Fruit fly (Drosophila melanogaster) Kc167 (cell line): ENCODE measurements around the gene ND-15.

Experiments
- Myc ChIP-seq: fragments of >200 bp; optimal IDR thresholded peaks from 2 replicates; lab custom pipeline; 2017; ENCODE audit warnings: missing external identifiers
- Sin3A ChIP-seq: fragments of >200 bp; optimal IDR thresholded peaks from 2 replicates; lab custom pipeline; 2018; ENCODE audit warnings: missing external identifiers
- h ChIP-seq: fragments of >200 bp; optimal IDR thresholded peaks from 3 replicates; lab custom pipeline; 2018; ENCODE audit warnings: missing external identifiers
- insv ChIP-seq: fragments of >200 bp; optimal IDR thresholded peaks from 3 replicates; lab custom pipeline; 2018; ENCODE audit warnings: missing external identifiers
- psq ChIP-seq: fragments of >200 bp; optimal IDR thresholded peaks from 2 replicates; lab custom pipeline; 2017; ENCODE audit warnings: missing external identifiers
- ttk ChIP-seq: sonication (Bioruptor generic); optimal IDR thresholded peaks from 2 replicates; lab custom pipeline; 2017; ENCODE audit warnings: missing external identifiers

Gene ND-15

DNA sequence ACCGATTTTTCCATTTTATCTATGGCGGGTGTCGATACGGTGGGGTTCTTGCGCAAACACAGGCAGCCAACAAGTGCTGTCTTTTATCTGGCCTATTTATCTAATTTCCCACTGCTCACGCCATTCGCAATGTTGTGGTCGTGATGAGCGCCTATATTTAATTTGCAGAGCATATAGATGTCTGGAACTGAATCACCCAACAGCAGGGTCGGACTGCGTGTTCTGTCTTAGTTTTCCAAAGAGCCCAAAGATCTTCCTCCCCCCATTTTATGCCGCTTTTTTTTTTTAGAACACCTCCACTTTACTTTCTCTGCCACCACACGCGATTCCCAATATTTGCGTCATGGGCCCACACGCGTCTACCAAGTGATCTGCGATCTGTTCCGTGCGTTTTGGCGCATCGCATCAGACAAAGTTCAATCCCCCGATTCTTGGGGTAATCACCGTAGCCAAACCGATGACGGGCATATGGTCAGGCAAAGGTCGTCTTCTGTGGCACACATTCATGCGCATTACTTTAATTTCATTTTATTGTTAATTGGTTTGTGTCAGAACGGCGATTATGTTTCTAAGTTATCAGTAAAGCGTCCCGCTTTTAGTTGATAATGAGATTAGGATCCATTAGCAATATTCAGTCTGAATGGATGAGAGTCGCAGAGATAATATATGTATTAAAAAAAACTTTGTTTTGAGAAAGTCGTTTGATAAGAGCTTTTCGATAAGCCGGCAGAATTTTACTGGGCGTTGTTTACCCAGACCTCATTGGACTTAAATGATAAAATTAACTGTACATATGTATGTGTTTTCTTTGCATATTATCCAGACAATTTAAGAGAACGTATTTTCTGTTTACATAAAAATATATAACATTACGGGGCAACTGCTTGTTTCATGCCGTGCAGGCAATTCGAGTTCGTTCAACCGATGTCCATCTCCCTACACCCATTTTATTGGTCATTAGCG is 22.5 kb downstream of the ND-15 start:
- TF ChIP-seq h (lab: Kevin White, UChicago) (no peak), Sin3A (no peak), insv (lab: Kevin White, UChicago) (no peak), Myc (lab: Kevin White, UChicago) (no peak), ttk (lab: Kevin White, UChicago) (no peak), psq (lab: Kevin White, UChicago) (no peak)

DNA sequence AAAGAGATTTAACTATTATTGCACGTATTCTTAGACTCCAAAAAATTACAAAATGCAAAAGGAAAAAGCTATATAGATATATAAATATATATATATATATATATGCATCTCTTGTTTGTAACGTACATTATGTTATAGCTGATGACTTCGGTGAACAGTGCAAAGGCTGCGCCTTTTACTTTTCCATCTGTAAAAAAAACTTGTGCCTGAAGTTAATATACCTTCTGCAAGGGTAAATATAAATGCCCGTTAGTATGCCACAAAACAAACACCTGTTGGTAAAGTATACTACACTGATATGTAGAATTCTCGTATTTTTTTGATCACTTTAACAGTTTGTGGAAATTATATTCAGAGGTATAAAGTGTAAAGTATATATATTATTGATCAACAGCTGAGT is 23.5 kb downstream of the ND-15 start:
- TF ChIP-seq psq (lab: Kevin White, UChicago), result no peak
- TF ChIP-seq Myc (lab: Kevin White, UChicago), result no peak
- no peak for TF ChIP-seq insv (lab: Kevin White, UChicago)
- TF ChIP-seq ttk (lab: Kevin White, UChicago), result no peak
- TF ChIP-seq Sin3A, result no peak
- no peak for TF ChIP-seq h (lab: Kevin White, UChicago)

DNA sequence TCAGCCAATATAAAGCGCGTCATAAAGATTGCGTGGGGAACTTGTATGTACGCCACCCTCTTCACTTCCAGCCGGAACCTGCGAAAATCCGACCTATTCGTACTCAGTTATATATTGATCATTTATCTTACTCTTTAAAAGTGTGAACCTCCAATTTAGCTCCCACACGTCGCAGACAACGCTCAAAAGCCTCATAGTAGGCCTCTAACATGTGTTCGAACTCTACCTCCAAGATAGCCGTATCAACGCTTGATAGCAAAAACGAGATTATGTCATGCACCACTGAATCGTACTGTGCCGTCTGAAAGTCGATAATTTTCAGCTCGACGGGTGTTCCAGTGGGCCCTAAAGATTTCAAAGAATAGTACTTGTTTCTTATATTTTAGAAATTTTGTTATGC is 25.1 kb downstream of the ND-15 start:
- TF ChIP-seq insv (lab: Kevin White, UChicago), result no peak
- no peak for TF ChIP-seq Myc (lab: Kevin White, UChicago)
- TF ChIP-seq h (lab: Kevin White, UChicago), result no peak
- no peak for TF ChIP-seq Sin3A

DNA sequence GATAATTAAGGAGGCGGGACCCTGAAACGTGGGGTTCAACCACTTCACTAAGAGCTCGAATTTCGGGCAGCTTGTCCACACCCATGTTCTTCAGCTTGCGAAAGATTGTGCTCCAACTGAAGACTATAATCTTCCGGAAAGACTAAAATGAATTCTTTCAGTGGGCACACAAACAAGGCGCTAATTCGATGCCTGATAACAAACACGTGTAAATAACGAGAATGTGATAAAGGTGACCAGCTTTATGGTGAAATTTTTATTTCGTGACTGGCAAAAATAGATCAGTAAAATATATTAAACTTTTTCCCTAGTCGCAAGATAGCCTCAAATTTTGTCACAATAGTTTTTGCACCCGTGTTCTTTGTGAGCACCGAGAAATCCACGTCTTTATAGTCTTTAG is 26.3 kb downstream of the ND-15 start, which contains the start of the genes CG31975 and ovm:
Gene CG31975 (minus strand): TSS at position 144 of the 400 bp plus-strand sequence.
Gene ovm (minus strand): TSS at position 144 of the 400 bp plus-strand sequence.
- TF ChIP-seq Myc (lab: Kevin White, UChicago), result no peak
- no peak for TF ChIP-seq psq (lab: Kevin White, UChicago)
- TF ChIP-seq Sin3A, result no peak
- TF ChIP-seq insv (lab: Kevin White, UChicago), result no peak
- no peak for TF ChIP-seq h (lab: Kevin White, UChicago)
- TF ChIP-seq ttk (lab: Kevin White, UChicago), result no peak

DNA sequence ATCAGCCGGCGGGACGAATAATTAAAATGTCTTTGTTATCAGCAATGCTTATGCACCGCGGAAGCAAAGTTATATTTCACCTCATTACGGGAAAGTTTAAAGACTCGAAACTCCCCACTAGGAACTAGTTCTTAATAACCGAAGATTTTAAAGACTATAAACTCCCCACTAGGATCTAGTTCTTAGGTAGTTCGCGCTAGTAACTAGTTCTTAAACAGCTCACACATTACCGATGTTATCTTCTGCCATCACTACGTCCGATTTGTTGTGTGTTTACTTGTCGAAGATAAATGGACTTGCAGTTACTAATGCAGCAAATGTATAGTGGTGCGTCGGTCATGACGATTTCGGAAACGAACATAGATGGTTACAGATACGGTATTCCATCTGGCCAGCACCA is 28.6 kb downstream of the ND-15 start, which contains the start of the genes CG31974 and CG11454:
Gene CG31974 (minus strand): TSS at position 4 of the 400 bp plus-strand sequence.
Gene CG11454 (plus strand): TSS at position 236 of the 400 bp plus-strand sequence.
- TF ChIP-seq h (lab: Kevin White, UChicago) (no peak), insv (lab: Kevin White, UChicago) (no peak), psq (lab: Kevin White, UChicago) (no peak), Myc (lab: Kevin White, UChicago) (no peak), ttk (lab: Kevin White, UChicago) (no peak), Sin3A (no peak)

DNA sequence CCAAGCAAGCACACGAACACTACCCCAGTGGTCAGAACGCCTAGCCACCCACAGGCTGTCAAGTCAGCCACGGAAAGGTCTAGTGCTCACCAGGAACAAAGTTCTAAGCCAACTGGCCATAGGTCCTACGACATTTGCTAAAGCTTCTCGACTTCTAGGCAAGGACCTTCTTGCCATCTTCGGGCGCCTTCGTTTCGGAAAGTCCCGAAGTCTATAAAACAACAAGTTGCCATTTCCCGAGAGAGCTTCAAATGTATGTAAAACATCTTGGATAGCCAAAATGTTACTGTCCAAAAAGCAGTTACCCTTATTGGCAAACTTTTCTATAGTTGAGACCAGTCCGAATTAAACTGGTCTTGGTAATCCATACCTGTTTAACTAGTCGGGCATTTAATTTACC is 32.0 kb downstream of the ND-15 start:
- no peak for TF ChIP-seq insv (lab: Kevin White, UChicago)
- TF ChIP-seq psq (lab: Kevin White, UChicago), result no peak
- TF ChIP-seq h (lab: Kevin White, UChicago), result no peak
- TF ChIP-seq Sin3A, result no peak
- TF ChIP-seq ttk (lab: Kevin White, UChicago), result no peak
- no peak for TF ChIP-seq Myc (lab: Kevin White, UChicago)

DNA sequence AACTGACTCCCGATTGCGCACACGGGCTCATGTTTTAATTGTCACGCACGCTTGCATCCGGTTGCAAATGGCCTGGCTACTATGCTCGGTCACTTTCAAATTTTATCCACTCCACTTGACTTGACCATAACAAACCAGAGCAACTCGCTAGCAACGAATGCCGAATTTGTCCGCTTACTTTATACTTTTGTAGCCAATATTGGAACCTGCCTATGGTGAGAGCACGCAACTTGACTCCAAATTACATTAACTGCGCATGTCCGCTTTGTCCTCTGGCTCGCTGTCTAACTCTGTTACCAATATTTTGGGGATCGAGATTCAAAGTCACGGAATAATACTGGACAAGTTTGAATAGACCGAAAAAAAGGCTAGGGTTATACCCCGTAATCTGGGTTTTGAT is 38.6 kb downstream of the ND-15 start, which contains the start of gene CG42399:
Gene CG42399 (minus strand): TSS at position 159 of the 400 bp plus-strand sequence.
- no peak for TF ChIP-seq Myc (lab: Kevin White, UChicago)
- no peak for TF ChIP-seq ttk (lab: Kevin White, UChicago)
- TF ChIP-seq Sin3A, result no peak
- no peak for TF ChIP-seq insv (lab: Kevin White, UChicago)
- no peak for TF ChIP-seq h (lab: Kevin White, UChicago)
- no peak for TF ChIP-seq psq (lab: Kevin White, UChicago)

DNA sequence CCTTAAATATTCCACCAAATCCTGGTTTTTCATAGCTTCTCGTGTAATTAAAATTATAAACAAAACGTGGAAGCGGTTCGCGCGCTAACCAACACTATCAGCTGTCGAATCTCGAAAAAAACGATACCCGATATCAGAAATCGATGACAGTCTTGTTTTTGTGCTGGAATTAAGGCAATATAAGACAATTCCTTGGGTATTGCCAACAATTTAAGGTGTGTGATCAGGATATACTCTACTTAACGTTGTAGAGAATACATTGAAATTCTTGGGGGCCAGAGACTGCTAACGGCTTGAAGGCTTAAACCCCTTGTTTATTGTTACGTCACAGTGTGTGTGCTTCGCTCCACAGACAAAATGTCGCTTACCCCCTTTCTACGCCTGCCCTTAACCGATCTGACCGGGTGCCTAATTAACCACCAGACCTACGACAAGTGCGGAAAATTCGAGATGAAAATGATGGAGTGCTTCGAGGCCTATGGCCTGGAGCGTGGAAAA is 40.7 kb downstream of the ND-15 start, which contains the start of gene Pus10:
Gene Pus10 (minus strand): TSS at position 91 of the 498 bp plus-strand sequence.
- TF ChIP-seq h (lab: Kevin White, UChicago) (no peak), Myc (lab: Kevin White, UChicago) (no peak), insv (lab: Kevin White, UChicago) (no peak), Sin3A (no peak), psq (lab: Kevin White, UChicago) (no peak), ttk (lab: Kevin White, UChicago) (no peak)

DNA sequence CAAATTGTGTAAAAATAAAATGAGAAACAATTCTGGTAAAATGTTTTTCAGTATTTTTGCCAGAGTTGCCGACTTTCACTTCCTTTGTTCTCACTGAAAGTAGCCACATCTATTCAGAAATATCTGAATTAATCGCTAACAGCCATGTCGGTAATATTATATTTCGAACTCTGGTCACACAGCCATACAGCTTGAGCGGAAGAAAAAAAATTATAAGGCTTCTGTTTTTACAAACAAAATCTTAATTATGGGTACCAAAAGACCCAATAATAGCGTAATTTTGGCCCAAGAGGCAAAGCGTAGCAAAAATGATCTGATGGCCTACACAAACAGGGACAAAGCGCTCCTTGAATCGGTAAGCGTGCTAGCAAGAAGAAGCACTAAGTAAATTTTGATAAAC is 41.5 kb downstream of the ND-15 start, which contains the start of gene CG3436:
Gene CG3436 (plus strand): TSS at position 36 of the 400 bp plus-strand sequence.
- TF ChIP-seq Myc (lab: Kevin White, UChicago) (no peak), ttk (lab: Kevin White, UChicago) (no peak), insv (lab: Kevin White, UChicago) (no peak), Sin3A (no peak), psq (lab: Kevin White, UChicago) (no peak), h (lab: Kevin White, UChicago) (no peak)

DNA sequence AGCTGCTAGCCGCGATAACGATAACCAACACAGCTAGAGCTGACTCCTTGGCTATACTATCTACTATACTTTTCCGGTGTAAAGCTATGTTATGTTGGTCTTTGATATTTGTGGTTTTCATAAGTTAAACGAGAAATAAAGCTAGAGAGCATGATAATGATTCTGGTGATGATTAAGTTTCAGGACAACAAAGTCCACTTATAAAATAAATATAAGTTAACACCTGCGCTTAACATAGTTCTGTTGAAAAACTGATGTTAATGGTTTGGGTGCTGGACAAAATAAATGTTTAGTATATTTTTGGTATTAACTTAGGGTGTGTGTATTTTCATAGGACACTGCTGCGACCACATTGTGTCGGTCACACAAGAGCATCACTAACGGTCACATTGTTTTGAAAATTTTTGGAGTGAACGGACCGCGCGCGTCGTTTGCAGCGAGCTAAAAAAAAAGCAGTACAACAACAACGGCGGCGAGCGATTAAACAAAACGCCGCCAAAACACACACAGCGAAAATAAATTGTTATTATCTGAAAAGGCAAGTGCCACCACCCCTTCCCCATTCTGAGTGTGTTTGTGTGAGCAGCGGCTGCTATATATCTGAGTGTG is 44.2 kb downstream of the ND-15 start, which contains the start of the genes CG33635 and spen:
Gene CG33635 (minus strand): TSS at position 16 of the 609 bp plus-strand sequence.
Gene spen (plus strand): TSS at position 384 of the 609 bp plus-strand sequence.
- TF ChIP-seq ttk (lab: Kevin White, UChicago) (no peak), Myc (lab: Kevin White, UChicago) (no peak), insv (lab: Kevin White, UChicago) (no peak), Sin3A (no peak), h (lab: Kevin White, UChicago) (no peak), psq (lab: Kevin White, UChicago) (no peak)
